Fruit fly (Drosophila melanogaster) whole organism, embryonic: ENCODE data around the gene Cp190.

Source experiments
- Atf6 ChIP-seq: fragments of 200-800 bp; sonication (Bioruptor generic); IDR thresholded peaks from 2 replicates; pipeline ENCODE4 v1.3.6; 2022; ENCODE audit warnings: missing biosample characterization, missing genetic modification characterization
- B-H1 ChIP-seq: fragments of 200-800 bp; sonication (Bioruptor generic); IDR thresholded peaks from 3 replicates; pipeline ENCODE4 v1.3.6; 2022; ENCODE audit warnings: missing biosample characterization, missing genetic modification characterization
- B-H2 ChIP-seq: fragments of 200-800 bp; sonication (Bioruptor generic); optimal IDR thresholded peaks from 2 replicates; lab custom pipeline; 2018; ENCODE audit warnings: missing biosample characterization, mild to moderate bottlenecking, missing genetic modification characterization
- Bgb ChIP-seq: fragments of 200-800 bp; sonication (Bioruptor generic); IDR thresholded peaks from 2 replicates; pipeline ENCODE4 v1.3.6; 2022; ENCODE audit warnings: missing biosample characterization, missing genetic modification characterization; ENCODE audit not compliant: partially characterized antibody
- CG10321 ChIP-seq: fragments of 200-800 bp; sonication (Bioruptor generic); IDR thresholded peaks from 2 replicates; pipeline ENCODE4 v1.3.6; 2022; ENCODE audit warnings: missing biosample characterization, missing genetic modification characterization
- CG15514 ChIP-seq: fragments of 200-800 bp; sonication (Bioruptor generic); optimal IDR thresholded peaks from 3 replicates; lab custom pipeline; 2017; ENCODE audit warnings: missing biosample characterization, missing genetic modification characterization, mild to moderate bottlenecking, moderate library complexity, missing genetic modification reagents
- CG17802 ChIP-seq: fragments of 200-800 bp; sonication (Bioruptor generic); optimal IDR thresholded peaks from 2 replicates; lab custom pipeline; 2018; ENCODE audit warnings: missing biosample characterization, mild to moderate bottlenecking, missing genetic modification characterization, moderate library complexity
- CG17912 ChIP-seq: fragments of 200-800 bp; sonication (Bioruptor generic); optimal IDR thresholded peaks from 2 replicates; lab custom pipeline; 2018; ENCODE audit warnings: missing biosample characterization, mild to moderate bottlenecking, missing genetic modification characterization
- CG2199 ChIP-seq: fragments of 200-800 bp; sonication (Bioruptor generic); IDR thresholded peaks from 3 replicates; pipeline ENCODE4 v1.3.6; 2022; ENCODE audit warnings: missing biosample characterization, missing genetic modification characterization
- CG2202 ChIP-seq: fragments of 200-800 bp; sonication (Bioruptor generic); optimal IDR thresholded peaks from 2 replicates; lab custom pipeline; 2018; ENCODE audit warnings: missing biosample characterization, mild to moderate bottlenecking, missing genetic modification characterization
- CG32532 ChIP-seq: fragments of 200-800 bp; sonication (Bioruptor generic); IDR thresholded peaks from 2 replicates; pipeline ENCODE4 v1.3.6; 2022; ENCODE audit warnings: missing biosample characterization, missing genetic modification characterization
- CG3995 ChIP-seq: fragments of 200-800 bp; sonication (Bioruptor generic); optimal IDR thresholded peaks from 3 replicates; lab custom pipeline; 2016; ENCODE audit warnings: missing biosample characterization, missing genetic modification characterization
- CG7786 ChIP-seq: fragments of 200-800 bp; sonication (Bioruptor generic); optimal IDR thresholded peaks from 2 replicates; lab custom pipeline; 2016; ENCODE audit warnings: missing biosample characterization, missing genetic modification characterization
- CG7839 ChIP-seq: fragments of 200-800 bp; sonication (Bioruptor generic); optimal IDR thresholded peaks from 3 replicates; lab custom pipeline; 2018; ENCODE audit warnings: missing biosample characterization, mild to moderate bottlenecking, missing genetic modification characterization, moderate library complexity
- CG8290 ChIP-seq, 3 experiments: fragments of 200-800 bp; sonication (Bioruptor generic); optimal IDR thresholded peaks; 2 replicates each; lab custom pipeline; 2016 to 2019; ENCODE audit warnings: missing biosample characterization in 3 of 3, missing genetic modification characterization in 3 of 3, mild to moderate bottlenecking in 2 of 3, moderate library complexity in 1 of 3
- CG8478 ChIP-seq: fragments of >200 bp; optimal IDR thresholded peaks from 2 replicates; lab custom pipeline; 2018
- CG8924 ChIP-seq: fragments of 200-800 bp; optimal IDR thresholded peaks from 3 replicates; lab custom pipeline; 2019; ENCODE audit warnings: missing biosample characterization, mild to moderate bottlenecking, missing genetic modification characterization, moderate library complexity
- CG9215 ChIP-seq: fragments of 200-800 bp; sonication (Bioruptor generic); IDR thresholded peaks from 2 replicates; pipeline ENCODE4 v1.3.6; 2022; ENCODE audit warnings: missing biosample characterization, missing genetic modification characterization
- CG9932 ChIP-seq: fragments of 200-800 bp; sonication (Bioruptor generic); IDR thresholded peaks from 2 replicates; pipeline ENCODE4 v1.3.6; 2022; ENCODE audit warnings: missing biosample characterization, missing genetic modification characterization
- Dp ChIP-seq: fragments of 200-800 bp; sonication (Bioruptor generic); optimal IDR thresholded peaks from 2 replicates; lab custom pipeline; 2018; ENCODE audit warnings: missing biosample characterization, mild to moderate bottlenecking, missing genetic modification characterization, moderate library complexity
- ERR ChIP-seq: fragments of 200-800 bp; sonication (Bioruptor generic); optimal IDR thresholded peaks from 2 replicates; lab custom pipeline; 2016; ENCODE audit warnings: missing biosample characterization, missing genetic modification characterization
- Fer2 ChIP-seq: fragments of 200-800 bp; sonication (Bioruptor generic); optimal IDR thresholded peaks from 2 replicates; lab custom pipeline; 2018; ENCODE audit warnings: missing biosample characterization, mild to moderate bottlenecking, missing genetic modification characterization, moderate library complexity
- Hr78 ChIP-seq, 2 experiments: fragments of 200-800 bp in 1 of 2; fragments of >200 bp in 1 of 2; sonication (Bioruptor generic) in 1 of 2; optimal IDR thresholded peaks; 2 replicates each; lab custom pipeline; 2017 to 2019; ENCODE audit warnings: missing biosample characterization in 2 of 2, missing genetic modification characterization in 2 of 2, mild to moderate bottlenecking in 1 of 2, moderate library complexity in 1 of 2
- Hsf ChIP-seq: fragments of 200-800 bp; sonication (Bioruptor generic); optimal IDR thresholded peaks from 3 replicates; lab custom pipeline; 2016; ENCODE audit warnings: missing biosample characterization, missing genetic modification characterization
- NFAT ChIP-seq: fragments of 200-800 bp; sonication (Bioruptor generic); IDR thresholded peaks from 2 replicates; pipeline ENCODE4 v1.3.6; 2022; ENCODE audit warnings: missing biosample characterization, missing genetic modification characterization
- Pdp1 ChIP-seq, 2 experiments: fragments of 200-800 bp; sonication (Bioruptor generic); optimal IDR thresholded peaks; 3 replicates each; lab custom pipeline; 2016; ENCODE audit warnings: missing biosample characterization in 2 of 2, missing genetic modification characterization in 2 of 2, mild to moderate bottlenecking in 1 of 2, moderate library complexity in 1 of 2
- Sin3A ChIP-seq: fragments of >200 bp; optimal IDR thresholded peaks from 2 replicates; lab custom pipeline; 2018
- Trl ChIP-seq, 3 experiments: fragments of >200 bp in 2 of 3; fragments of 200-800 bp in 1 of 3; sonication (Bioruptor generic) in 1 of 3; optimal IDR thresholded peaks; 2 replicates in 1 of 3; 3 replicates in 2 of 3; lab custom pipeline; 2016 to 2017; ENCODE audit warnings: missing biosample characterization in 1 of 3, missing genetic modification characterization in 1 of 3
- aop ChIP-seq: fragments of 200-800 bp; sonication (Bioruptor generic); IDR thresholded peaks from 2 replicates; pipeline ENCODE4 v1.3.6; 2022; ENCODE audit warnings: missing biosample characterization, missing genetic modification characterization
- bsh ChIP-seq, 2 experiments: fragments of 200-800 bp; sonication (Bioruptor generic); optimal IDR thresholded peaks; 2 replicates each; lab custom pipeline; 2017 to 2018; ENCODE audit warnings: mild to moderate bottlenecking in 2 of 2, missing biosample characterization in 2 of 2, missing genetic modification characterization in 2 of 2, moderate library complexity in 1 of 2
- cg ChIP-seq: fragments of 200-800 bp; sonication (Bioruptor generic); optimal IDR thresholded peaks from 3 replicates; lab custom pipeline; 2019; ENCODE audit warnings: missing biosample characterization, mild to moderate bottlenecking, missing genetic modification characterization, moderate library complexity
- chinmo ChIP-seq: fragments of 200-800 bp; sonication (Bioruptor generic); IDR thresholded peaks from 4 replicates; pipeline ENCODE4 v1.3.6; 2022; ENCODE audit warnings: missing biosample characterization, missing genetic modification characterization; ENCODE audit not compliant: partially characterized antibody
- corto ChIP-seq: fragments of 200-800 bp; sonication (Bioruptor generic); optimal IDR thresholded peaks from 2 replicates; lab custom pipeline; 2016; ENCODE audit warnings: missing biosample characterization, mild to moderate bottlenecking, missing genetic modification characterization, moderate library complexity
- cwo ChIP-seq: fragments of 200-800 bp; sonication (Bioruptor generic); optimal IDR thresholded peaks from 3 replicates; lab custom pipeline; 2017; ENCODE audit warnings: missing biosample characterization, missing genetic modification characterization, mild to moderate bottlenecking, moderate library complexity, missing genetic modification reagents
- dm ChIP-seq: fragments of 200-800 bp; sonication (Bioruptor generic); optimal IDR thresholded peaks from 3 replicates; lab custom pipeline; 2016; ENCODE audit warnings: missing biosample characterization, missing genetic modification characterization
- esg ChIP-seq: fragments of 200-800 bp; sonication (Bioruptor generic); conservative IDR thresholded peaks from 2 replicates; pipeline ENCODE4 v1.3.6; 2022; ENCODE audit warnings: missing biosample characterization, missing genetic modification characterization
- exex ChIP-seq: fragments of 200-800 bp; sonication (Bioruptor generic); optimal IDR thresholded peaks from 4 replicates; lab custom pipeline; 2018; ENCODE audit warnings: missing biosample characterization, mild to moderate bottlenecking, missing genetic modification characterization, moderate library complexity
- gcm ChIP-seq: fragments of 200-800 bp; sonication (Bioruptor generic); optimal IDR thresholded peaks from 2 replicates; lab custom pipeline; 2019; ENCODE audit warnings: missing biosample characterization, mild to moderate bottlenecking, missing genetic modification characterization, moderate library complexity
- jumu ChIP-seq: fragments of 200-800 bp; sonication (Bioruptor generic); optimal IDR thresholded peaks from 3 replicates; lab custom pipeline; 2016; ENCODE audit warnings: missing biosample characterization, missing genetic modification characterization
- lbe ChIP-seq: fragments of 200-800 bp; sonication (Bioruptor generic); optimal IDR thresholded peaks from 2 replicates; lab custom pipeline; 2016; ENCODE audit warnings: missing biosample characterization, mild to moderate bottlenecking, missing genetic modification characterization
- maf-S ChIP-seq: fragments of 200-800 bp; sonication (Bioruptor generic); optimal IDR thresholded peaks from 2 replicates; lab custom pipeline; 2016; ENCODE audit warnings: missing biosample characterization, missing genetic modification characterization
- nerfin-1 ChIP-seq: fragments of 200-800 bp; sonication (Bioruptor generic); optimal IDR thresholded peaks from 3 replicates; lab custom pipeline; 2019; ENCODE audit warnings: missing biosample characterization, mild to moderate bottlenecking, missing genetic modification characterization, moderate library complexity
- sd ChIP-seq: fragments of 200-800 bp; sonication (Bioruptor generic); optimal IDR thresholded peaks from 3 replicates; lab custom pipeline; 2018; ENCODE audit warnings: missing biosample characterization, mild to moderate bottlenecking, missing genetic modification characterization, moderate library complexity
- sens ChIP-seq: fragments of 200-800 bp; sonication (Bioruptor generic); peaks from one replicate; lab custom pipeline; 2016; ENCODE audit warnings: missing biosample characterization, missing genetic modification characterization
- sob ChIP-seq: fragments of 200-800 bp; sonication (Bioruptor generic); IDR thresholded peaks from 2 replicates; pipeline ENCODE4 v1.3.6; 2022; ENCODE audit warnings: missing biosample characterization, missing genetic modification characterization
- sr ChIP-seq: fragments of 200-800 bp; sonication (Bioruptor generic); IDR thresholded peaks from 3 replicates; pipeline ENCODE4 v1.3.6; 2022; ENCODE audit warnings: missing biosample characterization, missing genetic modification characterization
- tll ChIP-seq, 2 experiments: fragments of 200-800 bp in 1 of 2; fragments of >200 bp in 1 of 2; sonication (Bioruptor generic) in 1 of 2; optimal IDR thresholded peaks; 2 replicates each; lab custom pipeline; 2017 to 2019; ENCODE audit warnings: missing biosample characterization in 2 of 2, missing genetic modification characterization in 2 of 2, mild to moderate bottlenecking in 1 of 2, moderate library complexity in 1 of 2
- z ChIP-seq: fragments of 200-800 bp; sonication (Bioruptor generic); IDR thresholded peaks from 3 replicates; pipeline ENCODE4 v1.3.6; 2022; ENCODE audit warnings: missing biosample characterization, missing genetic modification characterization

The Cp190 gene

DNA sequence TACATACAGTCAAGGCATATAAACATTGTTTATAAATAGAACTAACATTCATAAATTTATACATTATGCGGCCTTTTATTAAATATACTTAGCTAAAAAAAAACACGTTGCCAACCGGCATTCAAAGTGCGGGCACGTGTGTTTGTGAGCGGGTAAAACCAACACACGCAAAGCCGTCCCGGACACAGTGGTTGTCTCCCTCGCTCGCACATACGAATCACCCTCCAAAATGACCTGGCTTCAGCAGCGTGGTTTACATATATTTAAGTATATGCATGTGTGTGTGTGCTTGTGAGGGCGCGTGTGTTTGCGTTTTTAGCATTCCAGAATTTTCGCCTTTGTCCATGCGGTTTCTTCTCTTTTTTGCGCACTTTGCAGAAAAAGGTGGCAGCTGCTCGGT lies 31.6 kb downstream of the Cp190 start (continued):
- no peak for TF ChIP-seq bsh (GFP tag; optimal IDR thresholded peaks at IDR 0.05; lab: Kevin White, UChicago)
- no peak for TF ChIP-seq CG17802 (tag; lab: Kevin White, UChicago)
- peak; percentile 97 for TF ChIP-seq CG10321 (GFP tag; lab: Robert Waterston, UW)
- TF ChIP-seq lbe (GFP tag; lab: Kevin White, UChicago) = peak; percentile 30
- TF ChIP-seq tll (GFP tag; optimal IDR thresholded peaks at IDR 0.05; lab: Kevin White, UChicago) = peak in 1 of 2 experiments; percentile 16
- TF ChIP-seq nerfin-1 = peak; percentile 56
- no peak for TF ChIP-seq Trl (optimal IDR thresholded peaks at IDR 0.05; lab: Kevin White, UChicago)
- no peak for TF ChIP-seq Trl (GFP tag; optimal IDR thresholded peaks at IDR 0.05; lab: Kevin White, UChicago)
- TF ChIP-seq ERR (GFP tag; lab: Kevin White, UChicago) = no peak
- 0 out of 3 replicates have a peak, but pooled peaks have one; percentile 37 for TF ChIP-seq CG2199 (GFP tag; lab: Robert Waterston, UW)
- peak; percentile 94 for TF ChIP-seq dm (GFP tag; lab: Kevin White, UChicago)
- TF ChIP-seq Sin3A (lab: Kevin White, UChicago) = no peak
- no peak for TF ChIP-seq esg (GFP tag; lab: Robert Waterston, UW)
- TF ChIP-seq B-H1 (GFP tag; lab: Robert Waterston, UW) = no peak
- TF ChIP-seq CG7839 (tag; lab: Kevin White, UChicago) = no peak
- no peak for TF ChIP-seq maf-S (GFP tag; lab: Kevin White, UChicago)
- TF ChIP-seq CG8290 (GFP tag; optimal IDR thresholded peaks at IDR 0.05; lab: Kevin White, UChicago) = no peak
- peak in 1 of 2 experiments; percentile 29 for TF ChIP-seq CG8290 (tag; optimal IDR thresholded peaks at IDR 0.05; lab: Kevin White, UChicago)
- peak; percentile 88 for TF ChIP-seq CG8478 (lab: Kevin White, UChicago)
- TF ChIP-seq aop (GFP tag; lab: Robert Waterston, UW) = no peak
- peak; percentile 63; the same call in 1 of the 2 replicates for TF ChIP-seq NFAT (GFP tag; lab: Robert Waterston, UW)
- no peak for TF ChIP-seq Atf6 (GFP tag; lab: Robert Waterston, UW)
- TF ChIP-seq Dp (GFP tag; lab: Kevin White, UChicago) = peak; percentile 6
- TF ChIP-seq sob (GFP tag; lab: Robert Waterston, UW) = no peak
- 0 out of 2 replicates have a peak, but pooled peaks have one; percentile 17 for TF ChIP-seq Bgb
- TF ChIP-seq jumu = no peak
- peak; percentile 42 for TF ChIP-seq sens (GFP tag; lab: Kevin White, UChicago)
- peak; percentile 85 for TF ChIP-seq gcm
- peak; percentile 84; the same call in 3 of the 4 replicates for TF ChIP-seq chinmo
- no peak for TF ChIP-seq CG2202 (tag; lab: Kevin White, UChicago)
- no peak for TF ChIP-seq CG9215 (GFP tag; lab: Robert Waterston, UW)
- peak; percentile 97 for TF ChIP-seq sd (tag; lab: Kevin White, UChicago)
- TF ChIP-seq cg = peak; percentile 98
- TF ChIP-seq Fer2 (tag; lab: Kevin White, UChicago) = no peak
- TF ChIP-seq CG7786 (GFP tag; lab: Kevin White, UChicago) = no peak
- peak; percentile 28; the same call in 1 of the 2 replicates for TF ChIP-seq CG9932 (GFP tag; lab: Robert Waterston, UW)
- peak; percentile 13 for TF ChIP-seq CG8924 (tag; lab: Kevin White, UChicago)
- peak; percentile 9 for TF ChIP-seq CG15514 (GFP tag; lab: Kevin White, UChicago)
- TF ChIP-seq cwo (GFP tag; lab: Kevin White, UChicago) = peak; percentile 81

DNA sequence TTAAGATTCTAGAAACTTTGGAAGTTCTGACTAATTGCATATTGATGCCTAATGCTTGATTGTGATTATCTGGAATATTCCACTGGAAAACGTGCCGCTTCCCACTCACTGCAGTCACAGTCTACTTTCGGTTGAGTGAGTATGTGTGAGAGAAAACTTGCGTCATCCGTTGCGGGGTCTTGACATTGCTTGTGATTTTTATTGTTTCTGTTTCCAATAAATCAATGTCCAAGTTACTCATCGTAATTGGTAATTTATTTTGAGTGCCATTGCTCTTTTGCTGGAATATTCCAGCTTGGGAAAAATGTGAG lies 32.0 kb downstream of the Cp190 start:
- no peak for TF ChIP-seq B-H2 (GFP tag; lab: Kevin White, UChicago)
- peak; percentile 64 for TF ChIP-seq CG17912 (GFP tag; lab: Kevin White, UChicago)
- TF ChIP-seq CG7786 (GFP tag; lab: Kevin White, UChicago) = no peak
- no peak for TF ChIP-seq Hsf (GFP tag; lab: Kevin White, UChicago)
- no peak for TF ChIP-seq corto
- peak; percentile 70 for TF ChIP-seq sr (GFP tag; lab: Robert Waterston, UW)
- peak in 1 of 2 experiments; percentile 95 for TF ChIP-seq Pdp1 (GFP tag; optimal IDR thresholded peaks at IDR 0.05; lab: Kevin White, UChicago)
- TF ChIP-seq Bgb = no peak
- TF ChIP-seq exex = peak; percentile 7
- peak in 1 of 2 experiments; percentile 45 for TF ChIP-seq Hr78 (GFP tag; optimal IDR thresholded peaks at IDR 0.05; lab: Kevin White, UChicago)
- TF ChIP-seq CG3995 = peak; percentile 46
- peak; percentile 59; the same call in 1 of the 3 replicates for TF ChIP-seq z
- 0 out of 2 replicates have a peak, but pooled peaks have one; percentile 40 for TF ChIP-seq CG32532 (GFP tag; lab: Robert Waterston, UW)
